Worm (Caenorhabditis elegans) whole organism, midembryonic: ENCODE measurements around the gene ctsa-1.1.

Experiments used
- T22C8.4 ChIP-seq: fragments of 200-800 bp; sonication (Bioruptor generic); IDR thresholded peaks from 2 replicates; pipeline ENCODE4 v1.3.6; 2022; ENCODE audit warnings: missing genetic modification characterization, missing compliant biosample characterization
- cog-1 ChIP-seq: sonication (generic microtip); optimal IDR thresholded peaks from 2 replicates; lab custom pipeline; 2016; ENCODE audit warnings: missing genetic modification characterization, missing compliant biosample characterization
- flt-1 ChIP-seq: fragments of 200-800 bp; sonication (Bioruptor generic); IDR thresholded peaks from 2 replicates; pipeline ENCODE4 v1.3.6; 2022; ENCODE audit warnings: missing genetic modification characterization, missing compliant biosample characterization
- klf-2 ChIP-seq: fragments of 200-800 bp; sonication (Bioruptor generic); conservative IDR thresholded peaks from 2 replicates; pipeline ENCODE4 v1.3.6; 2022; ENCODE audit warnings: missing genetic modification reagents, missing genetic modification characterization, missing compliant biosample characterization
- med-1 ChIP-seq: sonication (generic microtip); optimal IDR thresholded peaks from 2 replicates; lab custom pipeline; 2017; ENCODE audit warnings: missing genetic modification characterization, mild to moderate bottlenecking, missing compliant biosample characterization, antibody characterized with exemption, missing genetic modification reagents; ENCODE audit not compliant: insufficient read depth
- ref-1 ChIP-seq: fragments of 200-800 bp; sonication (Bioruptor generic); conservative IDR thresholded peaks from 2 replicates; pipeline ENCODE4 v1.3.6; 2022; ENCODE audit warnings: missing genetic modification reagents, missing genetic modification characterization, missing compliant biosample characterization
- tab-1 ChIP-seq: fragments of 200-800 bp; sonication (Bioruptor generic); IDR thresholded peaks from 2 replicates; pipeline ENCODE4 v1.3.6; 2022; ENCODE audit warnings: missing genetic modification characterization, missing compliant biosample characterization
- ztf-23 ChIP-seq: fragments of 200-800 bp; sonication (Bioruptor generic); IDR thresholded peaks from 2 replicates; pipeline ENCODE4 v1.3.6; 2022; ENCODE audit warnings: missing genetic modification reagents, missing genetic modification characterization, missing compliant biosample characterization
- ztf-29 ChIP-seq: fragments of 200-800 bp; sonication (Bioruptor generic); IDR thresholded peaks from 2 replicates; pipeline ENCODE4 v1.3.6; 2022; ENCODE audit warnings: missing genetic modification reagents, missing genetic modification characterization, missing compliant biosample characterization

The ctsa-1.1 gene

ce11 chrII:4736585-4736984 lies 863 bp upstream of the ctsa-1.1 start:
- TF ChIP-seq med-1 (GFP tag; lab: Kevin White, UChicago) = no peak
- TF ChIP-seq ztf-29 (GFP tag; lab: Robert Waterston, UW) = no peak
- no peak for TF ChIP-seq T22C8.4 (GFP tag; lab: Robert Waterston, UW)
- TF ChIP-seq ztf-23 (GFP tag; lab: Robert Waterston, UW) = no peak
- TF ChIP-seq tab-1 (GFP tag; lab: Robert Waterston, UW) = no peak
- TF ChIP-seq cog-1 (tag; lab: Kevin White, UChicago) = no peak
- TF ChIP-seq ref-1 = no peak
- no peak for TF ChIP-seq flt-1 (GFP tag; lab: Robert Waterston, UW)
- TF ChIP-seq klf-2 (GFP tag; lab: Robert Waterston, UW) = no peak

DNA sequence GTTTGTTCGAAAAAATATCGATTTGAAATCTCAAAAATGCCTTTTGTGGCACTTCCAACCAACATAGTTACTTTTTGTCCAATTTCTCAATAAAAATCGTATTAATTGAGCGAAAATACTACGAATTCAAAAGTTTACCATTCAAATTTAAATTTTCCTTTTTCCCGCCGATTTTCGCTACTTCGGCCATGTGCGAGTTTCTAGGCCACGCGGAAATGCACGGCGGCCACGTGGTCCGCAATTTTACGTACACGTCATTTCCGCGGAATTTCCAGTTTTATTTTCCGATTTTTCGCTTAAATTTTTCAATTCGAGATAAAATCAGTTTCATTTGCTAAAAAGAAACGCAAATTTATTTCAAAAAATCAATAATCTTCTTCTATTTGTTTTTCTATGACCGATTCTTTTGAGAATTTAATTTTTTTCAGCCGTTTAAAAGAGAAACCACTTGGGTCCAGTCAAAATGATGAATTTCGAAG lies 2.6 kb downstream of the ctsa-1.1 start, which contains the start of gene eas-1:
Gene eas-1, plus strand, starts transcription at position 429 of the 479 bp plus-strand sequence.
- peak; percentile 62; the same call in 1 of the 2 replicates for TF ChIP-seq klf-2 (GFP tag; lab: Robert Waterston, UW)
- no peak for TF ChIP-seq ref-1
- peak; percentile 68 for TF ChIP-seq flt-1 (GFP tag; lab: Robert Waterston, UW)
- TF ChIP-seq tab-1 (GFP tag; lab: Robert Waterston, UW) = peak; percentile 21; the same call in 1 of the 2 replicates
- TF ChIP-seq ztf-29 (GFP tag; lab: Robert Waterston, UW) = no peak

ce11 chrII:4741527-4742187 lies 4.2 kb downstream of the ctsa-1.1 start, which contains the start of gene acs-11:
TSS of gene acs-11 (plus strand) at chrII:4742137.
- TF ChIP-seq cog-1 (tag; lab: Kevin White, UChicago) = no peak
- TF ChIP-seq flt-1 (GFP tag; lab: Robert Waterston, UW) = no peak
- TF ChIP-seq ztf-23 (GFP tag; lab: Robert Waterston, UW) = no peak
- no peak for TF ChIP-seq T22C8.4 (GFP tag; lab: Robert Waterston, UW)
- no peak for TF ChIP-seq tab-1 (GFP tag; lab: Robert Waterston, UW)
- TF ChIP-seq ref-1 = no peak
- TF ChIP-seq klf-2 (GFP tag; lab: Robert Waterston, UW) = no peak
- no peak for TF ChIP-seq ztf-29 (GFP tag; lab: Robert Waterston, UW)
- TF ChIP-seq med-1 (GFP tag; lab: Kevin White, UChicago) = no peak

- TF ChIP-seq cog-1 (tag; lab: Kevin White, UChicago) (no peak), klf-2 (GFP tag; lab: Robert Waterston, UW) (no peak), med-1 (GFP tag; lab: Kevin White, UChicago) (no peak), ref-1 (no peak), tab-1 (GFP tag; lab: Robert Waterston, UW) (no peak), flt-1 (GFP tag; lab: Robert Waterston, UW) (no peak), T22C8.4 (GFP tag; lab: Robert Waterston, UW) (no peak), ztf-29 (GFP tag; lab: Robert Waterston, UW) (no peak), ztf-23 (GFP tag; lab: Robert Waterston, UW) (no peak)
These were observed 7.8 kb downstream of the ctsa-1.1 start for ce11 chrII:4745281-4745680.

- TF ChIP-seq T22C8.4 (GFP tag; lab: Robert Waterston, UW) = no peak
- TF ChIP-seq med-1 (GFP tag; lab: Kevin White, UChicago) = no peak
- no peak for TF ChIP-seq ztf-23 (GFP tag; lab: Robert Waterston, UW)
These were observed 9.6 kb downstream of the ctsa-1.1 start for ce11 chrII:4747063-4747462.

- TF ChIP-seq ref-1 (no peak), ztf-29 (GFP tag; lab: Robert Waterston, UW) (no peak), flt-1 (GFP tag; lab: Robert Waterston, UW) (no peak), ztf-23 (GFP tag; lab: Robert Waterston, UW) (no peak), T22C8.4 (GFP tag; lab: Robert Waterston, UW) (no peak), tab-1 (GFP tag; lab: Robert Waterston, UW) (no peak), klf-2 (GFP tag; lab: Robert Waterston, UW) (no peak), cog-1 (tag; lab: Kevin White, UChicago) (no peak), med-1 (GFP tag; lab: Kevin White, UChicago) (no peak)
These were observed 10.2 kb downstream of the ctsa-1.1 start for ce11 chrII:4747697-4748096.

DNA sequence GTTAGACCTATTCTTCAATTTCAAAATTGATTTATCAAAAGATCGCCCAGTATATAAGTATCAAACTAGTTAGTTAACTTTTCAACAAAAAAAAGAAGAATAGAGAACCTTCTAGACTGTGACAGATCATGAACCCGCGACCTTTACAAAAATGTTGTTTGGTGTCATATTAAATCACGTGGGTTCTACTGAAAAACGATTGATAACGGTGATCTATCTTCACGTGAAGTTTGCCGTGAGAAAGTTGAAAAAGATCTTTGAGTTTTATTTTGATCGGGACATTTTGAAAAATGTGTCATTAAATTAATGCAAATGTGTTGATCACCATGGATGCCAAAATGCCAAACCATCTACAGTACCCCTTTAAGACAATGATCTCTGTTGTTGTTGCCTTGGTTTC lies 10.9 kb downstream of the ctsa-1.1 start:
- TF ChIP-seq med-1 (GFP tag; lab: Kevin White, UChicago) (no peak), T22C8.4 (GFP tag; lab: Robert Waterston, UW) (no peak), ztf-23 (GFP tag; lab: Robert Waterston, UW) (no peak), klf-2 (GFP tag; lab: Robert Waterston, UW) (no peak), ztf-29 (GFP tag; lab: Robert Waterston, UW) (no peak), cog-1 (tag; lab: Kevin White, UChicago) (no peak), ref-1 (no peak), tab-1 (GFP tag; lab: Robert Waterston, UW) (no peak), flt-1 (GFP tag; lab: Robert Waterston, UW) (no peak)

ce11 chrII:4749581-4749980 lies 12.1 kb downstream of the ctsa-1.1 start, which contains the start of gene F41C3.2:
TSS of gene F41C3.2 (plus strand) at chrII:4749968.
- TF ChIP-seq tab-1 (GFP tag; lab: Robert Waterston, UW) (no peak), med-1 (GFP tag; lab: Kevin White, UChicago) (no peak), ztf-23 (GFP tag; lab: Robert Waterston, UW) (no peak), klf-2 (GFP tag; lab: Robert Waterston, UW) (no peak), T22C8.4 (GFP tag; lab: Robert Waterston, UW) (no peak), flt-1 (GFP tag; lab: Robert Waterston, UW) (no peak), ztf-29 (GFP tag; lab: Robert Waterston, UW) (no peak), ref-1 (no peak), cog-1 (tag; lab: Kevin White, UChicago) (no peak)

DNA sequence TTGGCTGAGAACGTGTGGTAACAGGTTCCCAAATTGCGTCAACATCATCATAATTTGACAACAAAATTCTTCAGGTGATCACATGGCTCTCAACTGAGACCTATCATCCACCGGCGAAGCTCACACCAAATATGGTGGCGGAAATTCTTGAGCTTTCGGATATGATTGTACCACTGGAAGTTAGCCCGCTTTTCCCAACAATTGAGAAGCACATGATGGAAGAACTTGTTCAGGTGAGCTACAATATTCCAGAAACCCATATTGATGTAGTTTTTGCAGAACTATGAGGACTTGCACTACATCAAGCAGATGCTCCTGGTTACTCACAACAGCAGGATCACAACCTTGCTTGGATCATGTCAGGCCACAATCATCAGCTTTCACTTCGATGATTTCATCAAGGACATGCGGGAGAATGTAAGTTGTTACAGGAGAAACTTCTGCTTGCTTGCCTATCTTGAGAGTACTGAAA lies 14.8 kb downstream of the ctsa-1.1 start, which contains the start of gene F41C3.1:
Gene F41C3.1, plus strand, starts transcription at position 51 of the 472 bp plus-strand sequence.
- TF ChIP-seq klf-2 (GFP tag; lab: Robert Waterston, UW) (no peak), tab-1 (GFP tag; lab: Robert Waterston, UW) (no peak), ref-1 (no peak), T22C8.4 (GFP tag; lab: Robert Waterston, UW) (no peak), flt-1 (GFP tag; lab: Robert Waterston, UW) (no peak), med-1 (GFP tag; lab: Kevin White, UChicago) (no peak), ztf-29 (GFP tag; lab: Robert Waterston, UW) (no peak), ztf-23 (GFP tag; lab: Robert Waterston, UW) (no peak), cog-1 (tag; lab: Kevin White, UChicago) (no peak)
